Fruit fly (Drosophila melanogaster) whole organism, embryonic: Measurements from ENCODE around the gene Wnt6.
A peak's percentile ranks its signal among the peaks of the same experiment; 100 is the strongest.

Experiments
- Asciz ChIP-seq: fragments of 200-800 bp; sonication (Bioruptor generic); optimal IDR thresholded peaks from 2 replicates; lab custom pipeline; 2017; ENCODE audit warnings: missing biosample characterization, mild to moderate bottlenecking, missing genetic modification characterization, missing genetic modification reagents
- Awh ChIP-seq: fragments of 200-800 bp; sonication (Bioruptor generic); IDR thresholded peaks from 2 replicates; pipeline ENCODE4, ENCODE4 v1.3.6; 2022; ENCODE audit warnings: missing biosample characterization, missing genetic modification characterization
- Bgb ChIP-seq: fragments of 200-800 bp; sonication (Bioruptor generic); IDR thresholded peaks from 2 replicates; pipeline ENCODE4 v1.3.6; 2022; ENCODE audit warnings: missing biosample characterization, missing genetic modification characterization; ENCODE audit not compliant: partially characterized antibody
- CG10147 ChIP-seq: fragments of 200-800 bp; sonication (Bioruptor generic); optimal IDR thresholded peaks from 2 replicates; lab custom pipeline; 2019; ENCODE audit warnings: missing biosample characterization, mild to moderate bottlenecking, missing genetic modification characterization, moderate library complexity
- CG1024 ChIP-seq: fragments of 200-800 bp; sonication (Bioruptor generic); IDR thresholded peaks from 2 replicates; pipeline ENCODE4 v1.3.6; 2022; ENCODE audit warnings: missing biosample characterization, missing genetic modification characterization
- CG10366 ChIP-seq: fragments of 200-800 bp; sonication (Bioruptor generic); IDR thresholded peaks from 2 replicates; pipeline ENCODE4 v1.3.6; 2022; ENCODE audit warnings: missing biosample characterization, missing genetic modification characterization
- CG12104 ChIP-seq: fragments of 200-800 bp; sonication (Bioruptor generic); optimal IDR thresholded peaks from 3 replicates; lab custom pipeline; 2016; ENCODE audit warnings: missing biosample characterization, missing genetic modification characterization
- CG14050 ChIP-seq: fragments of 200-800 bp; sonication (Bioruptor generic); IDR thresholded peaks from 3 replicates; pipeline ENCODE4 v1.3.6; 2022; ENCODE audit warnings: missing biosample characterization, missing genetic modification characterization
- CG14667 ChIP-seq: fragments of 200-800 bp; sonication (Bioruptor generic); IDR thresholded peaks from 2 replicates; pipeline ENCODE4 v1.3.6; 2022; ENCODE audit warnings: missing biosample characterization, missing genetic modification characterization
- CG17359 ChIP-seq: fragments of 200-800 bp; sonication (Bioruptor generic); optimal IDR thresholded peaks from 3 replicates; lab custom pipeline; 2018; ENCODE audit warnings: missing biosample characterization, mild to moderate bottlenecking, missing genetic modification characterization, moderate library complexity
- CG17361 ChIP-seq: fragments of 200-800 bp; sonication (Bioruptor generic); IDR thresholded peaks from 3 replicates; pipeline ENCODE4 v1.3.6; 2022; ENCODE audit warnings: missing biosample characterization, missing genetic modification characterization
- CG2129 ChIP-seq: fragments of 200-800 bp; sonication (Bioruptor generic); IDR thresholded peaks from 2 replicates; pipeline ENCODE4 v1.3.6; 2022; ENCODE audit warnings: missing biosample characterization, missing genetic modification characterization; ENCODE audit not compliant: partially characterized antibody
- CG5245 ChIP-seq: fragments of 200-800 bp; sonication (Bioruptor generic); optimal IDR thresholded peaks from 3 replicates; lab custom pipeline; 2016; ENCODE audit warnings: missing biosample characterization, missing genetic modification characterization
- CG6689 ChIP-seq: fragments of 200-800 bp; sonication (Bioruptor generic); IDR thresholded peaks from 2 replicates; pipeline ENCODE4 v1.3.6; 2022; ENCODE audit warnings: missing biosample characterization, missing genetic modification characterization
- CG7271 ChIP-seq: fragments of 200-800 bp; sonication (Bioruptor generic); optimal IDR thresholded peaks from 2 replicates; lab custom pipeline; 2018; ENCODE audit warnings: missing biosample characterization, mild to moderate bottlenecking, missing genetic modification characterization, moderate library complexity
- CG9876 ChIP-seq: fragments of 200-800 bp; sonication (Bioruptor generic); optimal IDR thresholded peaks from 2 replicates; lab custom pipeline; 2016; ENCODE audit warnings: missing biosample characterization, missing genetic modification characterization
- D ChIP-seq, 2 experiments: fragments of 200-800 bp in 1 of 2; fragments of >200 bp in 1 of 2; sonication (Bioruptor generic) in 1 of 2; optimal IDR thresholded peaks; 2 replicates in 1 of 2; 3 replicates in 1 of 2; lab custom pipeline; 2017; ENCODE audit warnings: mild to moderate bottlenecking in 1 of 2, missing biosample characterization in 1 of 2, missing genetic modification characterization in 1 of 2, missing genetic modification reagents in 1 of 2
- E2f2 ChIP-seq: fragments of 200-800 bp; sonication (Bioruptor generic); IDR thresholded peaks from 2 replicates; pipeline ENCODE4 v1.3.6; 2022; ENCODE audit warnings: missing biosample characterization, missing genetic modification characterization
- Eip74EF ChIP-seq, 2 experiments: fragments of 200-800 bp in 1 of 2; fragments of >200 bp in 1 of 2; sonication (Bioruptor generic) in 1 of 2; optimal IDR thresholded peaks; 2 replicates each; lab custom pipeline; 2017 to 2019; ENCODE audit warnings: missing biosample characterization in 2 of 2, missing genetic modification characterization in 2 of 2, mild to moderate bottlenecking in 1 of 2, moderate library complexity in 1 of 2
- Fer2 ChIP-seq: fragments of 200-800 bp; sonication (Bioruptor generic); optimal IDR thresholded peaks from 2 replicates; lab custom pipeline; 2018; ENCODE audit warnings: missing biosample characterization, mild to moderate bottlenecking, missing genetic modification characterization, moderate library complexity
- Hey ChIP-seq: fragments of 200-800 bp; sonication (Bioruptor generic); optimal IDR thresholded peaks from 3 replicates; lab custom pipeline; 2018; ENCODE audit warnings: missing biosample characterization, mild to moderate bottlenecking, missing genetic modification characterization
- Hmx ChIP-seq: fragments of 200-800 bp; sonication (Bioruptor generic); optimal IDR thresholded peaks from 2 replicates; lab custom pipeline; 2016; ENCODE audit warnings: missing biosample characterization, missing genetic modification characterization
- Hr51 ChIP-seq, 2 experiments: fragments of 200-800 bp; sonication (Bioruptor generic); optimal IDR thresholded peaks; 2 replicates in 1 of 2; 3 replicates in 1 of 2; lab custom pipeline; 2016 to 2018; ENCODE audit warnings: missing biosample characterization in 2 of 2, missing genetic modification characterization in 2 of 2, mild to moderate bottlenecking in 1 of 2, moderate library complexity in 1 of 2
- Hsf ChIP-seq: fragments of 200-800 bp; sonication (Bioruptor generic); optimal IDR thresholded peaks from 3 replicates; lab custom pipeline; 2016; ENCODE audit warnings: missing biosample characterization, missing genetic modification characterization
- Meics ChIP-seq: fragments of 200-800 bp; sonication (Bioruptor generic); optimal IDR thresholded peaks from 2 replicates; lab custom pipeline; 2017; ENCODE audit warnings: missing biosample characterization, mild to moderate bottlenecking, missing genetic modification characterization
- Mrtf ChIP-seq: fragments of 200-800 bp; sonication (Bioruptor generic); IDR thresholded peaks from 3 replicates; pipeline ENCODE4 v1.3.6; 2022; ENCODE audit warnings: missing biosample characterization, missing genetic modification characterization
- NfI ChIP-seq: fragments of 200-800 bp; sonication (Bioruptor generic); optimal IDR thresholded peaks from 3 replicates; lab custom pipeline; 2018; ENCODE audit warnings: missing biosample characterization, mild to moderate bottlenecking, missing genetic modification characterization, moderate library complexity
- Oaz ChIP-seq: fragments of 200-800 bp; sonication (Bioruptor generic); IDR thresholded peaks from 2 replicates; pipeline ENCODE4 v1.3.6; 2022; ENCODE audit warnings: missing biosample characterization, missing genetic modification characterization
- Oli ChIP-seq: fragments of 200-800 bp; sonication (Bioruptor generic); optimal IDR thresholded peaks from 2 replicates; lab custom pipeline; 2018; ENCODE audit warnings: missing biosample characterization, mild to moderate bottlenecking, missing genetic modification characterization, moderate library complexity
- Sox100B ChIP-seq: fragments of 200-800 bp; sonication (Bioruptor generic); optimal IDR thresholded peaks from 3 replicates; lab custom pipeline; 2018; ENCODE audit warnings: missing biosample characterization, mild to moderate bottlenecking, missing genetic modification characterization
- Vsx1 ChIP-seq: fragments of 200-800 bp; sonication (Bioruptor generic); optimal IDR thresholded peaks from 2 replicates; lab custom pipeline; 2017; ENCODE audit warnings: missing biosample characterization, mild to moderate bottlenecking, missing genetic modification characterization, missing genetic modification reagents
- Xbp1 ChIP-seq: fragments of 200-800 bp; sonication (Bioruptor generic); optimal IDR thresholded peaks from 3 replicates; lab custom pipeline; 2016; ENCODE audit warnings: missing biosample characterization, mild to moderate bottlenecking, missing genetic modification characterization
- al ChIP-seq: fragments of 200-800 bp; sonication (Bioruptor generic); IDR thresholded peaks from 2 replicates; pipeline ENCODE4 v1.3.6; 2022; ENCODE audit warnings: missing biosample characterization, missing genetic modification characterization
- az2 ChIP-seq: fragments of 200-800 bp; sonication (Bioruptor generic); optimal IDR thresholded peaks from 3 replicates; lab custom pipeline; 2016; ENCODE audit warnings: missing biosample characterization, missing genetic modification characterization
- bsh ChIP-seq, 2 experiments: fragments of 200-800 bp; sonication (Bioruptor generic); optimal IDR thresholded peaks; 2 replicates each; lab custom pipeline; 2017 to 2018; ENCODE audit warnings: mild to moderate bottlenecking in 2 of 2, missing biosample characterization in 2 of 2, missing genetic modification characterization in 2 of 2, moderate library complexity in 1 of 2
- cwo ChIP-seq: fragments of 200-800 bp; sonication (Bioruptor generic); optimal IDR thresholded peaks from 3 replicates; lab custom pipeline; 2017; ENCODE audit warnings: missing biosample characterization, missing genetic modification characterization, mild to moderate bottlenecking, moderate library complexity, missing genetic modification reagents
- dpn ChIP-seq, 2 experiments: fragments of 200-800 bp; sonication (Bioruptor generic); optimal IDR thresholded peaks; 3 replicates each; lab custom pipeline; 2016; ENCODE audit warnings: missing biosample characterization in 2 of 2, missing genetic modification characterization in 2 of 2
- eve ChIP-seq, 2 experiments: fragments of >200 bp; optimal IDR thresholded peaks; 2 replicates each; lab custom pipeline; 2017; ENCODE audit warnings: missing biosample characterization in 2 of 2, missing genetic modification characterization in 2 of 2
- ewg ChIP-seq: fragments of 200-800 bp; sonication (Bioruptor generic); optimal IDR thresholded peaks from 3 replicates; lab custom pipeline; 2017; ENCODE audit warnings: mild to moderate bottlenecking, missing biosample characterization, missing genetic modification reagents, missing genetic modification characterization
- fd96Cb ChIP-seq: fragments of 200-800 bp; sonication (Bioruptor generic); optimal IDR thresholded peaks from 2 replicates; lab custom pipeline; 2018; ENCODE audit warnings: missing biosample characterization, mild to moderate bottlenecking, missing genetic modification characterization, moderate library complexity
- gsb-n ChIP-seq: fragments of 200-800 bp; sonication (Bioruptor generic); optimal IDR thresholded peaks from 3 replicates; lab custom pipeline; 2018; ENCODE audit warnings: missing biosample characterization, mild to moderate bottlenecking, missing genetic modification characterization
- hkb ChIP-seq, 2 experiments: fragments of 200-800 bp in 1 of 2; fragments of >200 bp in 1 of 2; sonication (Bioruptor generic) in 1 of 2; IDR thresholded peaks in 1 of 2; optimal IDR thresholded peaks in 1 of 2; 2 replicates each; pipeline versions ENCODE4 v1.3.6 to Lab custom; 2017 to 2022; ENCODE audit warnings: missing biosample characterization in 1 of 2, missing genetic modification characterization in 1 of 2
- hth ChIP-seq: fragments of >200 bp; optimal IDR thresholded peaks from 2 replicates; lab custom pipeline; 2017; ENCODE audit warnings: inconsistent platforms
- jumu ChIP-seq: fragments of 200-800 bp; sonication (Bioruptor generic); optimal IDR thresholded peaks from 3 replicates; lab custom pipeline; 2016; ENCODE audit warnings: missing biosample characterization, missing genetic modification characterization
- lbe ChIP-seq: fragments of 200-800 bp; sonication (Bioruptor generic); optimal IDR thresholded peaks from 2 replicates; lab custom pipeline; 2016; ENCODE audit warnings: missing biosample characterization, mild to moderate bottlenecking, missing genetic modification characterization
- nom ChIP-seq: fragments of 200-800 bp; sonication (Bioruptor generic); optimal IDR thresholded peaks from 2 replicates; lab custom pipeline; 2017; ENCODE audit warnings: missing biosample characterization, missing genetic modification characterization, mild to moderate bottlenecking, moderate library complexity, missing genetic modification reagents
- oc ChIP-seq: fragments of 200-800 bp; sonication (Bioruptor generic); optimal IDR thresholded peaks from 2 replicates; lab custom pipeline; 2018; ENCODE audit warnings: missing biosample characterization, mild to moderate bottlenecking, missing genetic modification characterization, moderate library complexity
- vvl ChIP-seq: fragments of 200-800 bp; sonication (Bioruptor generic); IDR thresholded peaks from 2 replicates; pipeline ENCODE4 v1.3.6; 2022; ENCODE audit warnings: missing biosample characterization, missing genetic modification characterization

Gene Wnt6

dm6 chr2L:7395813-7396212 is 62.3 kb downstream of the Wnt6 start (continued):
- TF ChIP-seq az2 (GFP tag; lab: Kevin White, UChicago), result peak; percentile 49
- TF ChIP-seq CG10366 (GFP tag; lab: Robert Waterston, UW), result peak; percentile 50; the same call in 1 of the 2 replicates
- TF ChIP-seq CG1024, result peak; percentile 15; the same call in 1 of the 2 replicates
- TF ChIP-seq vvl (GFP tag; lab: Robert Waterston, UW), result peak; percentile 72
- no peak for TF ChIP-seq Bgb (GFP tag; lab: Robert Waterston, UW)
- peak; percentile 68 for TF ChIP-seq CG17359 (tag; lab: Kevin White, UChicago)
- TF ChIP-seq nom (GFP tag; lab: Kevin White, UChicago), result no peak
- no peak for TF ChIP-seq hkb (optimal IDR thresholded peaks at IDR 0.05; lab: Kevin White, UChicago)
- TF ChIP-seq hkb (GFP tag; IDR thresholded peaks at IDR 0.05; lab: Robert Waterston, UW), result peak; percentile 66
- TF ChIP-seq oc (tag; lab: Kevin White, UChicago), result peak; percentile 52
- no peak for TF ChIP-seq Hmx
- peak; percentile 65 for TF ChIP-seq gsb-n
- TF ChIP-seq Xbp1 (GFP tag; lab: Kevin White, UChicago), result peak; percentile 48
- TF ChIP-seq CG2129 (GFP tag; lab: Robert Waterston, UW), result no peak
- peak; percentile 31; the same call in 1 of the 3 replicates for TF ChIP-seq CG14050 (GFP tag; lab: Robert Waterston, UW)
- peak; percentile 66 for TF ChIP-seq Meics (GFP tag; lab: Kevin White, UChicago)
- TF ChIP-seq ewg, result peak; percentile 24
- TF ChIP-seq NfI (GFP tag; lab: Kevin White, UChicago), result peak; percentile 59
- peak; percentile 44 for TF ChIP-seq CG12104 (GFP tag; lab: Kevin White, UChicago)
- TF ChIP-seq Vsx1 (GFP tag; lab: Kevin White, UChicago), result peak; percentile 23
- peak in 1 of 2 experiments; percentile 42 for TF ChIP-seq eve (GFP tag; optimal IDR thresholded peaks at IDR 0.05; lab: Kevin White, UChicago)
- no peak for TF ChIP-seq jumu
- TF ChIP-seq Mrtf (GFP tag; lab: Robert Waterston, UW), result peak; percentile 40; the same call in 1 of the 3 replicates
- TF ChIP-seq Hey, result no peak
- no peak for TF ChIP-seq Oaz (GFP tag; lab: Robert Waterston, UW)
- peak; percentile 46 for TF ChIP-seq Asciz
- peak in 1 of 2 experiments; percentile 44 for TF ChIP-seq dpn (GFP tag; optimal IDR thresholded peaks at IDR 0.05; lab: Kevin White, UChicago)
- TF ChIP-seq fd96Cb, result peak; percentile 34
- no peak for TF ChIP-seq CG9876 (GFP tag; lab: Kevin White, UChicago)
- no peak for TF ChIP-seq hth (lab: Kevin White, UChicago)
- TF ChIP-seq lbe, result no peak
- TF ChIP-seq al (GFP tag; lab: Robert Waterston, UW), result 0 out of 2 replicates have a peak, but pooled peaks have one; percentile 32
- peak; percentile 66 for TF ChIP-seq Sox100B (GFP tag; lab: Kevin White, UChicago)
- peak; percentile 30; the same call in 1 of the 2 replicates for TF ChIP-seq CG14667 (GFP tag; lab: Robert Waterston, UW)
- TF ChIP-seq Eip74EF (GFP tag; optimal IDR thresholded peaks at IDR 0.05; lab: Kevin White, UChicago), result peak in 1 of 2 experiments; percentile 70
- peak in 1 of 2 experiments; percentile 44 for TF ChIP-seq bsh (GFP tag; optimal IDR thresholded peaks at IDR 0.05; lab: Kevin White, UChicago)
- peak; percentile 33; the same call in 1 of the 2 replicates for TF ChIP-seq E2f2 (GFP tag; lab: Robert Waterston, UW)
- peak; percentile 65 for TF ChIP-seq Oli (tag; lab: Kevin White, UChicago)
- peak; percentile 4 for TF ChIP-seq CG5245 (GFP tag; lab: Kevin White, UChicago)
- no peak for TF ChIP-seq CG7271 (tag; lab: Kevin White, UChicago)
- TF ChIP-seq Fer2, result no peak
- no peak for TF ChIP-seq Hsf (GFP tag; lab: Kevin White, UChicago)
- peak; percentile 60 for TF ChIP-seq cwo (GFP tag; lab: Kevin White, UChicago)
- peak; percentile 16; the same call in 1 of the 2 replicates for TF ChIP-seq Awh (GFP tag; lab: Robert Waterston, UW)
- TF ChIP-seq D (optimal IDR thresholded peaks at IDR 0.05; lab: Kevin White, UChicago), result no peak
- TF ChIP-seq D (GFP tag; optimal IDR thresholded peaks at IDR 0.05; lab: Kevin White, UChicago), result peak; percentile 23
- peak; percentile 60 for TF ChIP-seq CG10147
- TF ChIP-seq CG6689, result peak; percentile 56
- TF ChIP-seq CG17361 (GFP tag; lab: Robert Waterston, UW), result peak; percentile 70
- peak in 1 of 2 experiments; percentile 90 for TF ChIP-seq Hr51 (GFP tag; optimal IDR thresholded peaks at IDR 0.05; lab: Kevin White, UChicago)
